Fruit fly (Drosophila melanogaster) whole organism, wandering third instar larva: ENCODE measurements around the gene CG2147.

Experiments
- Dfd ChIP-seq: fragments of >200 bp; optimal IDR thresholded peaks from 2 replicates; lab custom pipeline; 2017; ENCODE audit warnings: missing biosample characterization, missing genetic modification characterization
- Dif ChIP-seq: fragments of 200-275, 200-300 bp; sonication (Bioruptor generic); optimal IDR thresholded peaks from 2 replicates; lab custom pipeline; 2018; ENCODE audit warnings: missing biosample characterization, missing genetic modification characterization; ENCODE audit not compliant: partially characterized antibody
- N ChIP-seq: fragments of >200 bp; optimal IDR thresholded peaks from 2 replicates; lab custom pipeline; 2018; ENCODE audit warnings: missing biosample characterization, missing external identifiers, missing genetic modification characterization
- fru ChIP-seq: fragments of 200-800 bp; sonication (Bioruptor generic); optimal IDR thresholded peaks from 3 replicates; lab custom pipeline; 2016; ENCODE audit warnings: missing biosample characterization, mild to moderate bottlenecking, missing genetic modification characterization
- psq ChIP-seq: fragments of 200-800 bp; sonication (Bioruptor generic); optimal IDR thresholded peaks from 3 replicates; lab custom pipeline; 2017; ENCODE audit warnings: missing biosample characterization, mild to moderate bottlenecking, missing genetic modification characterization, moderate library complexity
- sage ChIP-seq: fragments of 200-800 bp; sonication (Bioruptor generic); optimal IDR thresholded peaks from 2 replicates; lab custom pipeline; 2016; ENCODE audit warnings: missing biosample characterization, mild to moderate bottlenecking, missing genetic modification characterization
- usp ChIP-seq: fragments of >200 bp; optimal IDR thresholded peaks from 2 replicates; lab custom pipeline; 2017; ENCODE audit warnings: missing biosample characterization, missing genetic modification characterization

dm6 chrX:8233915-8234565 lies 6.4 kb upstream of the CG2147 start:
- TF ChIP-seq Dfd (GFP tag; lab: Kevin White, UChicago) (no peak), usp (GFP tag; lab: Kevin White, UChicago) (no peak), fru (no peak), N (GFP tag; lab: Kevin White, UChicago) (no peak), sage (GFP tag; lab: Kevin White, UChicago) (no peak), psq (GFP tag; lab: Kevin White, UChicago) (no peak), Dif (GFP tag; lab: Kevin White, UChicago) (no peak)
